Fruit fly (Drosophila melanogaster) whole organism, prepupa: ENCODE measurements around the gene CG14573.
A peak's percentile ranks its signal among the peaks of the same experiment; 100 is the strongest.

Experiments used
- CG10631 ChIP-seq: fragments of 200-800 bp; sonication (Bioruptor generic); optimal IDR thresholded peaks from 2 replicates; lab custom pipeline; 2016; ENCODE audit warnings: missing biosample characterization, missing genetic modification characterization
- CG10669 ChIP-seq: fragments of 200-800 bp; sonication (Bioruptor generic); optimal IDR thresholded peaks from 3 replicates; lab custom pipeline; 2018; ENCODE audit warnings: missing biosample characterization, mild to moderate bottlenecking, missing genetic modification characterization, moderate library complexity
- CG11294 ChIP-seq: fragments of 200-800 bp; sonication (Bioruptor generic); IDR thresholded peaks from 2 replicates; pipeline ENCODE4 v1.3.6; 2022; ENCODE audit warnings: missing biosample characterization, missing genetic modification characterization
- CG15336 ChIP-seq: fragments of 200-800 bp; sonication (Bioruptor generic); IDR thresholded peaks from 2 replicates; pipeline ENCODE4 v1.3.6; 2022; ENCODE audit warnings: missing biosample characterization, missing genetic modification characterization
- CG16779 ChIP-seq: fragments of 200-800 bp; sonication (Bioruptor generic); optimal IDR thresholded peaks from 3 replicates; lab custom pipeline; 2017; ENCODE audit warnings: missing biosample characterization, mild to moderate bottlenecking, missing genetic modification characterization
- CG32006 ChIP-seq: fragments of 200-800 bp; sonication (Bioruptor generic); optimal IDR thresholded peaks from 3 replicates; lab custom pipeline; 2017; ENCODE audit warnings: missing biosample characterization, mild to moderate bottlenecking, missing genetic modification characterization
- CG34406 ChIP-seq: fragments of 200-800 bp; sonication (Bioruptor generic); optimal IDR thresholded peaks from 3 replicates; lab custom pipeline; 2016; ENCODE audit warnings: missing biosample characterization, missing genetic modification characterization
- CG6163 ChIP-seq: fragments of 200-800 bp; sonication (Bioruptor generic); IDR thresholded peaks from 3 replicates; pipeline ENCODE4 v1.3.6; 2022; ENCODE audit warnings: missing biosample characterization, missing genetic modification characterization
- CG6276 ChIP-seq: fragments of 200-800 bp; sonication (Bioruptor generic); optimal IDR thresholded peaks from 2 replicates; lab custom pipeline; 2017; ENCODE audit warnings: missing biosample characterization, mild to moderate bottlenecking, missing genetic modification characterization
- CG6792 ChIP-seq: fragments of 200-800 bp; sonication (Bioruptor generic); optimal IDR thresholded peaks from 3 replicates; lab custom pipeline; 2016; ENCODE audit warnings: missing biosample characterization, missing genetic modification characterization
- CG6854 ChIP-seq: fragments of 200-800 bp; sonication (Bioruptor generic); optimal IDR thresholded peaks from 2 replicates; lab custom pipeline; 2017; ENCODE audit warnings: missing biosample characterization, mild to moderate bottlenecking, missing genetic modification characterization
- CG8119 ChIP-seq: fragments of 200-800 bp; sonication (Bioruptor generic); IDR thresholded peaks from 3 replicates; pipeline ENCODE4 v1.3.6; 2022; ENCODE audit warnings: missing biosample characterization, missing genetic modification characterization
- CG8319 ChIP-seq: fragments of 200-800 bp; sonication (Bioruptor generic); optimal IDR thresholded peaks from 3 replicates; lab custom pipeline; 2016; ENCODE audit warnings: missing biosample characterization, missing genetic modification characterization
- CG9139 ChIP-seq: fragments of 200-800 bp; sonication (Bioruptor generic); optimal IDR thresholded peaks from 3 replicates; lab custom pipeline; 2017; ENCODE audit warnings: missing biosample characterization, mild to moderate bottlenecking, missing genetic modification characterization
- Eip78C ChIP-seq: fragments of 200-800 bp; sonication (Bioruptor generic); peaks from one replicate; lab custom pipeline; 2016; ENCODE audit warnings: missing biosample characterization, missing genetic modification characterization
- Eip93F ChIP-seq: fragments of 200-800 bp; sonication (Bioruptor generic); optimal IDR thresholded peaks from 2 replicates; lab custom pipeline; 2016; ENCODE audit warnings: missing biosample characterization, mild to moderate bottlenecking, missing genetic modification characterization
- Ets21C ChIP-seq: fragments of 200-800 bp; sonication (Bioruptor generic); optimal IDR thresholded peaks from 3 replicates; lab custom pipeline; 2016; ENCODE audit warnings: missing biosample characterization, missing genetic modification characterization
- Ets96B ChIP-seq: fragments of 200-800 bp; optimal IDR thresholded peaks from 2 replicates; lab custom pipeline; 2019; ENCODE audit warnings: missing biosample characterization, mild to moderate bottlenecking, missing genetic modification characterization, moderate library complexity
- Hr38 ChIP-seq: sonication (Bioruptor generic); optimal IDR thresholded peaks from 2 replicates; lab custom pipeline; 2016; ENCODE audit warnings: missing biosample characterization, missing genetic modification characterization
- Hr4 ChIP-seq: fragments of 200-800 bp; sonication (Bioruptor generic); optimal IDR thresholded peaks from 3 replicates; lab custom pipeline; 2016; ENCODE audit warnings: missing biosample characterization, missing genetic modification characterization
- Met ChIP-seq: fragments of 200-800 bp; sonication (Bioruptor generic); optimal IDR thresholded peaks from 3 replicates; lab custom pipeline; 2016; ENCODE audit warnings: missing biosample characterization, missing genetic modification characterization
- Smox ChIP-seq: fragments of 200-800 bp; sonication (Bioruptor generic); optimal IDR thresholded peaks from 3 replicates; lab custom pipeline; 2016; ENCODE audit warnings: missing biosample characterization, missing genetic modification characterization
- Sox102F ChIP-seq: fragments of 200-800 bp; sonication (Bioruptor generic); optimal IDR thresholded peaks from 2 replicates; lab custom pipeline; 2016; ENCODE audit warnings: missing biosample characterization, mild to moderate bottlenecking, missing genetic modification characterization
- Sox14 ChIP-seq: fragments of 200-800 bp; sonication (Bioruptor generic); optimal IDR thresholded peaks from 3 replicates; lab custom pipeline; 2016; ENCODE audit warnings: missing biosample characterization, missing genetic modification characterization
- acj6 ChIP-seq: fragments of 200-800 bp; sonication (Bioruptor generic); optimal IDR thresholded peaks from 3 replicates; lab custom pipeline; 2016; ENCODE audit warnings: missing biosample characterization, missing genetic modification characterization
- cyc ChIP-seq: fragments of 200-800 bp; sonication (Bioruptor generic); optimal IDR thresholded peaks from 3 replicates; lab custom pipeline; 2016; ENCODE audit warnings: missing biosample characterization, missing genetic modification characterization
- dsx ChIP-seq: fragments of 200-800 bp; optimal IDR thresholded peaks from 3 replicates; lab custom pipeline; 2019; ENCODE audit warnings: missing biosample characterization, mild to moderate bottlenecking, missing genetic modification characterization, moderate library complexity; ENCODE audit not compliant: poor library complexity, severe bottlenecking
- eg ChIP-seq: fragments of 200-800 bp; sonication (Bioruptor generic); IDR thresholded peaks from 3 replicates; pipeline ENCODE4 v1.3.6; 2022; ENCODE audit warnings: missing biosample characterization, missing genetic modification characterization
- esn ChIP-seq: fragments of 200-800 bp; sonication (Bioruptor generic); optimal IDR thresholded peaks from 2 replicates; lab custom pipeline; 2016; ENCODE audit warnings: missing biosample characterization, mild to moderate bottlenecking, missing genetic modification characterization, moderate library complexity
- fd85E ChIP-seq: fragments of 200-800 bp; sonication (Bioruptor generic); optimal IDR thresholded peaks from 3 replicates; lab custom pipeline; 2016; ENCODE audit warnings: missing biosample characterization, missing genetic modification characterization
- fkh ChIP-seq: fragments of 200-800 bp; sonication (Bioruptor generic); optimal IDR thresholded peaks from 3 replicates; lab custom pipeline; 2017; ENCODE audit warnings: missing biosample characterization, mild to moderate bottlenecking, missing genetic modification characterization, moderate library complexity
- lz ChIP-seq: fragments of 200-800 bp; sonication (Bioruptor generic); optimal IDR thresholded peaks from 3 replicates; lab custom pipeline; 2016; ENCODE audit warnings: missing biosample characterization, missing genetic modification characterization
- pdm3 ChIP-seq: fragments of 200-800 bp; sonication (Bioruptor generic); optimal IDR thresholded peaks from 3 replicates; lab custom pipeline; 2016; ENCODE audit warnings: missing biosample characterization, missing genetic modification characterization
- spab ChIP-seq: fragments of 200-800 bp; sonication (Bioruptor generic); optimal IDR thresholded peaks from 2 replicates; lab custom pipeline; 2017; ENCODE audit warnings: missing biosample characterization, mild to moderate bottlenecking, missing genetic modification characterization, missing genetic modification reagents
- svp ChIP-seq: fragments of 200-800 bp; sonication (Bioruptor generic); peaks from one replicate; lab custom pipeline; 2016; ENCODE audit warnings: missing biosample characterization, missing genetic modification characterization
- topi ChIP-seq: fragments of 200-800 bp; sonication (Bioruptor generic); optimal IDR thresholded peaks from 3 replicates; lab custom pipeline; 2016; ENCODE audit warnings: missing biosample characterization, missing genetic modification characterization
- vri ChIP-seq: fragments of 200-800 bp; sonication (Bioruptor generic); optimal IDR thresholded peaks from 3 replicates; lab custom pipeline; 2016; ENCODE audit warnings: missing biosample characterization, mild to moderate bottlenecking, missing genetic modification characterization

CG14573 gene

dm6 chr3L:21739017-21739730, 5.3 kb downstream of the CG14573 start (continued):
- TF ChIP-seq Sox102F (GFP tag; lab: Kevin White, UChicago) (peak; percentile 47), dsx (peak; percentile 34), CG6792 (GFP tag; lab: Kevin White, UChicago) (no peak), Eip93F (no peak), CG10669 (no peak), Met (GFP tag; lab: Kevin White, UChicago) (peak; percentile 47), Ets21C (no peak), CG8319 (GFP tag; lab: Kevin White, UChicago) (peak; percentile 38)

- TF ChIP-seq cyc (GFP tag; lab: Kevin White, UChicago), result no peak
These were observed 6.3 kb downstream of the CG14573 start, which contains the start of gene CG14566 for dm6 chr3L:21740209-21740608. Gene CG14566 (minus strand): TSS chr3L:21740309.

dm6 chr3L:21741234-21741633, 7.3 kb downstream of the CG14573 start, which contains the start of gene CG14572:
Gene CG14572 (plus strand): TSS chr3L:21741534.
- TF ChIP-seq CG11294, result no peak
- TF ChIP-seq lz (GFP tag; lab: Kevin White, UChicago), result no peak
- TF ChIP-seq CG34406 (GFP tag; lab: Kevin White, UChicago), result no peak
- TF ChIP-seq CG32006 (GFP tag; lab: Kevin White, UChicago), result no peak
- TF ChIP-seq Met (GFP tag; lab: Kevin White, UChicago), result no peak
- TF ChIP-seq CG16779, result no peak
- no peak for TF ChIP-seq vri (GFP tag; lab: Kevin White, UChicago)
- no peak for TF ChIP-seq cyc (GFP tag; lab: Kevin White, UChicago)
- TF ChIP-seq Eip93F, result no peak
- TF ChIP-seq CG8319 (GFP tag; lab: Kevin White, UChicago), result no peak
- no peak for TF ChIP-seq CG15336 (GFP tag; lab: Robert Waterston, UW)
- TF ChIP-seq eg (GFP tag; lab: Robert Waterston, UW), result no peak
- TF ChIP-seq CG6276 (GFP tag; lab: Kevin White, UChicago), result no peak
- TF ChIP-seq CG8119 (GFP tag; lab: Robert Waterston, UW), result no peak
- TF ChIP-seq acj6 (GFP tag; lab: Kevin White, UChicago), result no peak
- TF ChIP-seq esn (GFP tag; lab: Kevin White, UChicago), result no peak
- TF ChIP-seq Sox14 (GFP tag; lab: Kevin White, UChicago), result no peak
- TF ChIP-seq Eip78C (GFP tag; lab: Kevin White, UChicago), result no peak
- TF ChIP-seq topi (GFP tag; lab: Kevin White, UChicago), result no peak
- TF ChIP-seq Smox (GFP tag; lab: Kevin White, UChicago), result no peak

- TF ChIP-seq svp (GFP tag; lab: Kevin White, UChicago), result no peak
- no peak for TF ChIP-seq Ets21C
- no peak for TF ChIP-seq fkh (GFP tag; lab: Kevin White, UChicago)
These were observed 10.3 kb downstream of the CG14573 start, which contains the start of gene CG14565 for dm6 chr3L:21744169-21744568. Gene CG14565 (minus strand): TSS chr3L:21744269.

dm6 chr3L:21756857-21757256, 23.0 kb downstream of the CG14573 start, which contains the start of gene CG14564:
Gene CG14564 (plus strand): TSS chr3L:21757157.
- TF ChIP-seq CG16779 (no peak), CG6854 (GFP tag; lab: Kevin White, UChicago) (no peak), Ets21C (no peak), Hr4 (GFP tag; lab: Kevin White, UChicago) (no peak), CG10631 (GFP tag; lab: Kevin White, UChicago) (no peak), fd85E (GFP tag; lab: Kevin White, UChicago) (no peak)

dm6 chr3L:21765931-21766330, 32.0 kb downstream of the CG14573 start:
- no peak for TF ChIP-seq pdm3 (GFP tag; lab: Kevin White, UChicago)
- no peak for TF ChIP-seq Hr38 (GFP tag; lab: Kevin White, UChicago)
- TF ChIP-seq Eip93F, result no peak
- no peak for TF ChIP-seq CG9139 (GFP tag; lab: Kevin White, UChicago)
- TF ChIP-seq Ets96B, result no peak
- no peak for TF ChIP-seq spab (GFP tag; lab: Kevin White, UChicago)
- no peak for TF ChIP-seq CG6276 (GFP tag; lab: Kevin White, UChicago)
- no peak for TF ChIP-seq CG34406 (GFP tag; lab: Kevin White, UChicago)
- no peak for TF ChIP-seq CG6163 (GFP tag; lab: Robert Waterston, UW)
- no peak for TF ChIP-seq Ets21C
- no peak for TF ChIP-seq esn (GFP tag; lab: Kevin White, UChicago)
- TF ChIP-seq vri (GFP tag; lab: Kevin White, UChicago), result no peak
- TF ChIP-seq CG10631 (GFP tag; lab: Kevin White, UChicago), result no peak
